Worm (Caenorhabditis elegans) whole organism, young adult: Measurements from ENCODE around the gene fbxa-61.

ENCODE experiments used
- B0336.3 ChIP-seq: fragments of 200-800 bp; sonication (Bioruptor generic); IDR thresholded peaks from 2 replicates; pipeline ENCODE4 v1.3.6; 2022; ENCODE audit warnings: missing genetic modification characterization, missing compliant biosample characterization
- F23B12.7 ChIP-seq: sonication (generic microtip); optimal IDR thresholded peaks from 2 replicates; lab custom pipeline; 2017; ENCODE audit warnings: missing genetic modification characterization, mild to moderate bottlenecking, missing compliant biosample characterization, antibody characterized with exemption, moderate library complexity; ENCODE audit not compliant: insufficient read depth
- F39B2.1 ChIP-seq: fragments of 200-800 bp; sonication (Bioruptor generic); IDR thresholded peaks from 2 replicates; pipeline ENCODE4 v1.3.6; 2022; ENCODE audit warnings: missing genetic modification reagents, missing genetic modification characterization, missing compliant biosample characterization
- F49E8.2 ChIP-seq: sonication (generic microtip); optimal IDR thresholded peaks from 3 replicates; lab custom pipeline; 2017; ENCODE audit warnings: missing genetic modification characterization, mild to moderate bottlenecking, missing compliant biosample characterization, antibody characterized with exemption, moderate library complexity; ENCODE audit not compliant: insufficient read depth
- F52B5.7 ChIP-seq: sonication (generic microtip); optimal IDR thresholded peaks from 2 replicates; lab custom pipeline; 2016; ENCODE audit warnings: mild to moderate bottlenecking, missing genetic modification characterization, missing compliant biosample characterization
- K12H6.12 ChIP-seq: fragments of 200-800 bp; sonication (Bioruptor generic); optimal IDR thresholded peaks from 2 replicates; lab custom pipeline; 2018; ENCODE audit warnings: mild to moderate bottlenecking, missing genetic modification characterization, missing compliant biosample characterization
- Y53G8AR.9 ChIP-seq: fragments of 200-800 bp; sonication (Bioruptor generic); conservative IDR thresholded peaks from 2 replicates; pipeline ENCODE4 v1.3.6; 2022; ENCODE audit warnings: missing genetic modification reagents, missing genetic modification characterization, missing compliant biosample characterization
- Y56A3A.18 ChIP-seq: fragments of 200-800 bp; sonication (Bioruptor generic); IDR thresholded peaks from 2 replicates; pipeline ENCODE4 v1.3.6; 2022; ENCODE audit warnings: missing genetic modification reagents, missing genetic modification characterization, missing compliant biosample characterization
- aptf-3 ChIP-seq: fragments of 200-800 bp; sonication (Bioruptor generic); IDR thresholded peaks from 2 replicates; pipeline ENCODE4 v1.3.6; 2022; ENCODE audit warnings: missing genetic modification characterization, missing compliant biosample characterization
- attf-5 ChIP-seq: fragments of 200-800 bp; sonication (Bioruptor generic); optimal IDR thresholded peaks from 2 replicates; lab custom pipeline; 2018; ENCODE audit warnings: mild to moderate bottlenecking, missing genetic modification characterization, missing compliant biosample characterization
- bed-2 ChIP-seq: fragments of 200-800 bp; sonication (Bioruptor generic); IDR thresholded peaks from 2 replicates; pipeline ENCODE4 v1.3.6; 2022; ENCODE audit warnings: missing genetic modification reagents, missing genetic modification characterization, missing compliant biosample characterization
- cebp-1 ChIP-seq, 2 experiments: fragments of 200-800 bp in 1 of 2; sonication (Bioruptor generic) in 1 of 2; sonication (generic microtip) in 1 of 2; IDR thresholded peaks in 1 of 2; optimal IDR thresholded peaks in 1 of 2; 2 replicates each; pipeline versions ENCODE4 v1.3.6 to Lab custom; 2017 to 2022; ENCODE audit warnings: missing compliant biosample characterization in 2 of 2, missing genetic modification characterization in 2 of 2, mild to moderate bottlenecking in 1 of 2, missing genetic modification reagents in 1 of 2, moderate library complexity in 1 of 2
- ceh-40 ChIP-seq: fragments of 200-800 bp; sonication (Bioruptor generic); IDR thresholded peaks from 2 replicates; pipeline ENCODE4 v1.3.6; 2022; ENCODE audit warnings: missing genetic modification characterization, missing compliant biosample characterization
- die-1 ChIP-seq: sonication (generic microtip); optimal IDR thresholded peaks from 2 replicates; lab custom pipeline; 2016; ENCODE audit warnings: missing genotype, mild to moderate bottlenecking, missing genetic modification characterization, missing compliant biosample characterization
- dpff-1 ChIP-seq: sonication (generic microtip); optimal IDR thresholded peaks from 2 replicates; lab custom pipeline; 2017; ENCODE audit warnings: mild to moderate bottlenecking, missing genetic modification characterization, missing compliant biosample characterization
- egl-18 ChIP-seq: fragments of 200-800 bp; sonication (Bioruptor generic); IDR thresholded peaks from 2 replicates; pipeline ENCODE4 v1.3.6; 2022; ENCODE audit warnings: missing genetic modification reagents, missing genetic modification characterization, missing compliant biosample characterization
- ets-4 ChIP-seq: fragments of 200-800 bp; sonication (Bioruptor generic); optimal IDR thresholded peaks from 2 replicates; lab custom pipeline; 2018; ENCODE audit warnings: mild to moderate bottlenecking, missing genetic modification characterization, missing compliant biosample characterization
- hmg-1.2 ChIP-seq: fragments of 200-800 bp; sonication (Bioruptor generic); IDR thresholded peaks from 2 replicates; pipeline ENCODE4 v1.3.6; 2022; ENCODE audit warnings: missing genetic modification reagents, missing genetic modification characterization, missing compliant biosample characterization
- let-607 ChIP-seq, 2 experiments: fragments of 200-800 bp in 1 of 2; sonication (Bioruptor generic) in 1 of 2; sonication (generic microtip) in 1 of 2; optimal IDR thresholded peaks; 2 replicates each; lab custom pipeline; 2016 to 2018; ENCODE audit warnings: mild to moderate bottlenecking in 2 of 2, missing compliant biosample characterization in 2 of 2, missing genetic modification characterization in 2 of 2, moderate library complexity in 2 of 2, missing genotype in 1 of 2
- lin-26 ChIP-seq: fragments of 200-800 bp; sonication (Bioruptor generic); IDR thresholded peaks from 2 replicates; pipeline ENCODE4 v1.3.6; 2022; ENCODE audit warnings: missing genetic modification reagents, missing genetic modification characterization, missing compliant biosample characterization
- lin-40 ChIP-seq: sonication (generic microtip); optimal IDR thresholded peaks from 2 replicates; lab custom pipeline; 2016; ENCODE audit warnings: missing genetic modification characterization, mild to moderate bottlenecking, missing compliant biosample characterization, missing genotype, missing genetic modification reagents
- madf-3 ChIP-seq: fragments of 200-800 bp; sonication (Bioruptor generic); IDR thresholded peaks from 2 replicates; pipeline ENCODE4 v1.3.6; 2022; ENCODE audit warnings: missing genetic modification reagents, missing genetic modification characterization, missing compliant biosample characterization
- madf-8 ChIP-seq: fragments of 200-800 bp; sonication (Bioruptor generic); conservative IDR thresholded peaks from 2 replicates; pipeline ENCODE4 v1.3.6; 2022; ENCODE audit warnings: missing genetic modification reagents, missing genetic modification characterization, missing compliant biosample characterization
- nfya-1 ChIP-seq: sonication (generic microtip); optimal IDR thresholded peaks from 2 replicates; lab custom pipeline; 2017; ENCODE audit warnings: antibody characterized with exemption, missing compliant biosample characterization, missing genetic modification characterization, borderline replicate concordance; ENCODE audit not compliant: insufficient read depth
- nfyb-1 ChIP-seq: fragments of 200-800 bp; sonication (Bioruptor generic); IDR thresholded peaks from 2 replicates; pipeline ENCODE4 v1.3.6; 2022; ENCODE audit warnings: missing genetic modification reagents, missing genetic modification characterization, missing compliant biosample characterization
- nhr-179 ChIP-seq: sonication (generic microtip); optimal IDR thresholded peaks from 2 replicates; lab custom pipeline; 2016; ENCODE audit warnings: mild to moderate bottlenecking, missing genetic modification characterization, missing compliant biosample characterization
- rcor-1 ChIP-seq: fragments of 200-800 bp; sonication (Bioruptor generic); IDR thresholded peaks from 2 replicates; pipeline ENCODE4 v1.3.6; 2022; ENCODE audit warnings: missing genetic modification reagents, missing genetic modification characterization, missing compliant biosample characterization
- sdz-38 ChIP-seq: sonication (generic microtip); optimal IDR thresholded peaks from 2 replicates; lab custom pipeline; 2016; ENCODE audit warnings: missing genotype, missing genetic modification characterization, missing compliant biosample characterization
- snpc-1.1 ChIP-seq: sonication (generic microtip); optimal IDR thresholded peaks from 2 replicates; lab custom pipeline; 2017; ENCODE audit warnings: missing genetic modification characterization, mild to moderate bottlenecking, missing compliant biosample characterization, antibody characterized with exemption, moderate library complexity, missing genotype, missing genetic modification reagents; ENCODE audit not compliant: insufficient read depth
- snpc-1.3 ChIP-seq: sonication (generic microtip); optimal IDR thresholded peaks from 2 replicates; lab custom pipeline; 2017; ENCODE audit warnings: missing genetic modification characterization, mild to moderate bottlenecking, missing compliant biosample characterization, antibody characterized with exemption, moderate library complexity, missing genotype, missing genetic modification reagents; ENCODE audit not compliant: insufficient read depth
- snpc-3.4 ChIP-seq: sonication (generic microtip); optimal IDR thresholded peaks from 2 replicates; lab custom pipeline; 2017; ENCODE audit warnings: missing genetic modification characterization, mild to moderate bottlenecking, missing compliant biosample characterization, antibody characterized with exemption, moderate library complexity, missing genotype, missing genetic modification reagents
- somi-1 ChIP-seq: fragments of 200-800 bp; sonication (Bioruptor generic); optimal IDR thresholded peaks from 2 replicates; lab custom pipeline; 2018; ENCODE audit warnings: mild to moderate bottlenecking, missing genetic modification characterization, missing compliant biosample characterization
- sptf-2 ChIP-seq: fragments of 200-800 bp; sonication (Bioruptor generic); optimal IDR thresholded peaks from 2 replicates; lab custom pipeline; 2018; ENCODE audit warnings: mild to moderate bottlenecking, missing genetic modification characterization, missing compliant biosample characterization
- tbp1 ChIP-seq: fragments of 200-800 bp; sonication (Bioruptor generic); optimal IDR thresholded peaks from 2 replicates; lab custom pipeline; 2018; ENCODE audit warnings: mild to moderate bottlenecking, missing genetic modification characterization, missing compliant biosample characterization
- tbx-9 ChIP-seq: sonication (generic microtip); optimal IDR thresholded peaks from 2 replicates; lab custom pipeline; 2016; ENCODE audit warnings: borderline replicate concordance, missing genetic modification characterization, inconsistent platforms, missing compliant biosample characterization
- tlf-1 ChIP-seq: fragments of 200-800 bp; sonication (Bioruptor generic); optimal IDR thresholded peaks from 2 replicates; lab custom pipeline; 2018; ENCODE audit warnings: mild to moderate bottlenecking, missing genetic modification characterization, missing compliant biosample characterization
- xnd-1 ChIP-seq: sonication (generic microtip); optimal IDR thresholded peaks from 2 replicates; lab custom pipeline; 2016; ENCODE audit warnings: missing genotype, missing genetic modification reagents, missing genetic modification characterization, missing compliant biosample characterization
- zfh-2 ChIP-seq: fragments of 200-800 bp; sonication (Bioruptor generic); conservative IDR thresholded peaks from 2 replicates; pipeline ENCODE4 v1.3.6; 2022; ENCODE audit warnings: missing genetic modification reagents, missing genetic modification characterization, missing compliant biosample characterization
- ztf-25 ChIP-seq: fragments of 200-800 bp; sonication (Bioruptor generic); IDR thresholded peaks from 2 replicates; pipeline ENCODE4 v1.3.6; 2022; ENCODE audit warnings: missing genetic modification reagents, missing genetic modification characterization, missing compliant biosample characterization
- ztf-28 ChIP-seq: fragments of 200-800 bp; sonication (Bioruptor generic); IDR thresholded peaks from 2 replicates; pipeline ENCODE4 v1.3.6; 2022; ENCODE audit warnings: missing genetic modification reagents, missing genetic modification characterization, missing compliant biosample characterization

fbxa-61 gene

ce11 chrIII:1279197-1279596 is 40.3 kb downstream of the fbxa-61 start (continued):
- TF ChIP-seq lin-40 (tag; lab: Kevin White, UChicago) = peak; percentile 2
- no peak for TF ChIP-seq F52B5.7 (tag; lab: Kevin White, UChicago)
- peak; percentile 35 for TF ChIP-seq tbp1
- no peak for TF ChIP-seq bed-2 (GFP tag; lab: Robert Waterston, UW)
- no peak for TF ChIP-seq snpc-1.3 (tag; lab: Kevin White, UChicago)
- no peak for TF ChIP-seq F49E8.2
- peak; percentile 86 for TF ChIP-seq attf-5 (GFP tag; lab: Kevin White, UChicago)
- TF ChIP-seq F23B12.7 (tag; lab: Kevin White, UChicago) = peak; percentile 17
- peak; percentile 3 for TF ChIP-seq tlf-1
- no peak for TF ChIP-seq zfh-2 (GFP tag; lab: Robert Waterston, UW)
- TF ChIP-seq F39B2.1 = no peak
- peak; percentile 86 for TF ChIP-seq ets-4 (GFP tag; lab: Kevin White, UChicago)
- no peak for TF ChIP-seq dpff-1 (tag; lab: Kevin White, UChicago)
- TF ChIP-seq B0336.3 (GFP tag; lab: Robert Waterston, UW) = no peak; the same call in 1 of the 2 replicates
- no peak for TF ChIP-seq rcor-1 (GFP tag; lab: Robert Waterston, UW)
- TF ChIP-seq nfyb-1 (GFP tag; lab: Robert Waterston, UW) = peak; percentile 69; the same call in 1 of the 2 replicates
- TF ChIP-seq cebp-1 (GFP tag; IDR thresholded peaks at IDR 0.05; lab: Robert Waterston, UW) = peak; percentile 97
- peak; percentile 98 for TF ChIP-seq cebp-1 (tag; optimal IDR thresholded peaks at IDR 0.05; lab: Kevin White, UChicago)
- no peak for TF ChIP-seq K12H6.12 (tag; lab: Kevin White, UChicago)
- no peak for TF ChIP-seq lin-26 (GFP tag; lab: Robert Waterston, UW)
- no peak for TF ChIP-seq aptf-3 (GFP tag; lab: Robert Waterston, UW)
- TF ChIP-seq snpc-1.1 = no peak
- no peak for TF ChIP-seq madf-8
- TF ChIP-seq Y53G8AR.9 (GFP tag; lab: Robert Waterston, UW) = no peak

ce11 chrIII:1284584-1285046 is 45.8 kb downstream of the fbxa-61 start, which contains the start of gene fbxa-37:
TSS of gene fbxa-37 (plus strand) at chrIII:1284996.
- TF ChIP-seq cebp-1 (GFP tag; IDR thresholded peaks at IDR 0.05; lab: Robert Waterston, UW) = peak; percentile 94
- TF ChIP-seq cebp-1 (tag; optimal IDR thresholded peaks at IDR 0.05; lab: Kevin White, UChicago) = peak; percentile 96
- TF ChIP-seq hmg-1.2 (GFP tag; lab: Robert Waterston, UW) = peak; percentile 40; the same call in 1 of the 2 replicates
- no peak for TF ChIP-seq ceh-40 (GFP tag; lab: Robert Waterston, UW)
- peak; percentile 49 for TF ChIP-seq attf-5 (GFP tag; lab: Kevin White, UChicago)

ce11 chrIII:1288473-1289056 is 49.7 kb downstream of the fbxa-61 start, which contains the start of gene fbxa-50:
TSS of gene fbxa-50 (minus strand) at chrIII:1288523.
- TF ChIP-seq snpc-3.4 (tag; lab: Kevin White, UChicago) (no peak), egl-18 (GFP tag; lab: Robert Waterston, UW) (no peak), Y56A3A.18 (GFP tag; lab: Robert Waterston, UW) (no peak), ztf-28 (GFP tag; lab: Robert Waterston, UW) (no peak), cebp-1 (GFP tag; IDR thresholded peaks at IDR 0.05; lab: Robert Waterston, UW) (0 out of 2 replicates have a peak, but pooled peaks have one; percentile 18), cebp-1 (tag; optimal IDR thresholded peaks at IDR 0.05; lab: Kevin White, UChicago) (peak; percentile 80), madf-3 (no peak)

- no peak for TF ChIP-seq sdz-38 (tag; lab: Kevin White, UChicago)
- TF ChIP-seq die-1 (tag; lab: Kevin White, UChicago) = no peak
- no peak for TF ChIP-seq nhr-179 (tag; lab: Kevin White, UChicago)
- no peak for TF ChIP-seq sptf-2 (GFP tag; lab: Kevin White, UChicago)
- TF ChIP-seq somi-1 (GFP tag; lab: Kevin White, UChicago) = no peak
- no peak for TF ChIP-seq ztf-25 (GFP tag; lab: Robert Waterston, UW)
- no peak for TF ChIP-seq nfya-1
- TF ChIP-seq K12H6.12 (tag; lab: Kevin White, UChicago) = no peak
- TF ChIP-seq xnd-1 (tag; lab: Kevin White, UChicago) = no peak
- TF ChIP-seq F23B12.7 (tag; lab: Kevin White, UChicago) = no peak
- TF ChIP-seq tbx-9 = no peak
- no peak for TF ChIP-seq snpc-3.4 (tag; lab: Kevin White, UChicago)
- TF ChIP-seq let-607 (tag; optimal IDR thresholded peaks at IDR 0.05; lab: Kevin White, UChicago) = no peak
These were observed 50.3 kb downstream of the fbxa-61 start for ce11 chrIII:1289139-1289538.
